Fruit fly (Drosophila melanogaster): ENCODE data around the gene CG10680.

DNA sequence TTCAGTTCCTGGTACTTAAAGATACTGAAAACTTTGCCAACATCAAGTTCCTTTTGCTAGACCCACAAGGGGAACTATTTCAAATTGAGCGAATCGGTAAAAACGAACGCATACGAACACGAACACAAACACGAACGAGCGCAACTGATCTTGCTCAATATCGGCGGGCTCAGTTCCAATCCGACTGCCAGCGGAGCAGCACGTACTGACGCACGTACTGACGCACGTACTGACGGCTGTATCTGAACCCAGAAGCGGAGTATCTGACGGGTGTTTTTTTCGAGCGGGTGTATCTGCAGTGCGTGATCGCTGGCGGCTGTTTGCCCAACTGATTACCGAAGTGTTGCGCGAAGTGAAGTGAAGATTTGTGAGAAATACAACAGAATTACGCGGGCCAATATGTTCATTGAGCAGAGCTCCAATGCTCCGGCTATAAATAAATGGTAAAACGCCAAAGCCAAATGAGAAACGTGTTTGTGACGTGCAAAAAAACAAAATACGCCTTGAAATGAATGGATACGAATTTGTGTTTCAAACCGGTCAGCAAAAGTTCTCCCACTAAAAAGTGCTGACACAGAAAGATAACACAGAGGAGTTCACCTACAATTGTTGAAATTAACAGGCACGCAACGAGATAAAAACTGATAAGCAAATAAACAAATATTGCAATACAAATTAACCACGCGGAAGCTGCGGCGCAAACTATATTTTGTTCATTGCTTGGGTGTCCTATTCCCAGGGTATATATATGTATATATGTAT is 28.7 kb upstream of the CG10680 start:
- TF ChIP-seq psq (optimal IDR thresholded peaks at IDR 0.05) = no peak
- TF ChIP-seq pan (optimal IDR thresholded peaks at IDR 0.05) = no peak
- TF ChIP-seq Dll (optimal IDR thresholded peaks at IDR 0.05) = no peak
